Worm (Caenorhabditis elegans) whole organism, young adult: ENCODE measurements around the gene nlp-82.

Source experiments
- B0019.2 ChIP-seq: fragments of 200-800 bp; sonication (Bioruptor generic); conservative IDR thresholded peaks from 2 replicates; pipeline ENCODE4 v1.3.6; 2022; ENCODE audit warnings: missing genetic modification reagents, missing genetic modification characterization, missing compliant biosample characterization
- B0035.1 ChIP-seq: sonication (generic microtip); optimal IDR thresholded peaks from 2 replicates; lab custom pipeline; 2016; ENCODE audit warnings: missing genetic modification characterization, mild to moderate bottlenecking, missing compliant biosample characterization, missing genotype, missing genetic modification reagents
- B0261.1 ChIP-seq: sonication (generic microtip); optimal IDR thresholded peaks from 2 replicates; lab custom pipeline; 2016; ENCODE audit warnings: mild to moderate bottlenecking, missing genetic modification characterization, moderate library complexity, missing compliant biosample characterization
- C06A6.2 ChIP-seq: fragments of 200-800 bp; sonication (Bioruptor generic); conservative IDR thresholded peaks from 2 replicates; pipeline ENCODE4 v1.3.6; 2022; ENCODE audit warnings: missing genetic modification characterization, missing compliant biosample characterization
- D2030.7 ChIP-seq: fragments of 200-800 bp; sonication (Bioruptor generic); IDR thresholded peaks from 2 replicates; pipeline ENCODE4 v1.3.6; 2022; ENCODE audit warnings: missing genetic modification reagents, missing genetic modification characterization, missing compliant biosample characterization
- F22D6.2 ChIP-seq: sonication (generic microtip); optimal IDR thresholded peaks from 2 replicates; lab custom pipeline; 2016; ENCODE audit warnings: mild to moderate bottlenecking, missing genetic modification characterization, missing compliant biosample characterization
- F55B11.4 ChIP-seq: sonication (generic microtip); optimal IDR thresholded peaks from 2 replicates; lab custom pipeline; 2016; ENCODE audit warnings: missing compliant biosample characterization, missing genetic modification characterization, borderline replicate concordance; ENCODE audit not compliant: insufficient read depth
- T07F8.4 ChIP-seq: sonication (generic microtip); optimal IDR thresholded peaks from 2 replicates; lab custom pipeline; 2016; ENCODE audit warnings: mild to moderate bottlenecking, missing genetic modification characterization, moderate library complexity, missing compliant biosample characterization
- T26A5.8 ChIP-seq: sonication (generic microtip); optimal IDR thresholded peaks from 2 replicates; lab custom pipeline; 2016; ENCODE audit warnings: missing genetic modification characterization, missing compliant biosample characterization
- ama-1 ChIP-seq, 3 experiments: fragments of 150-350 bp in 1 of 3; sonication (generic microtip) in 2 of 3; optimal IDR thresholded peaks; 2 replicates each; lab custom pipeline; 2014 to 2018; ENCODE audit warnings: missing biosample characterization in 2 of 3, missing genetic modification characterization in 2 of 3, missing genetic modification reagents in 2 of 3
- aptf-2 ChIP-seq: fragments of 200-800 bp; sonication (Bioruptor generic); conservative IDR thresholded peaks from 2 replicates; pipeline ENCODE4 v1.3.6; 2022; ENCODE audit warnings: missing genetic modification reagents, missing genetic modification characterization, missing compliant biosample characterization
- aptf-3 ChIP-seq: fragments of 200-800 bp; sonication (Bioruptor generic); IDR thresholded peaks from 2 replicates; pipeline ENCODE4 v1.3.6; 2022; ENCODE audit warnings: missing genetic modification characterization, missing compliant biosample characterization
- attf-3 ChIP-seq: fragments of 200-800 bp; sonication (Bioruptor generic); conservative IDR thresholded peaks from 2 replicates; pipeline ENCODE4 v1.3.6; 2022; ENCODE audit warnings: missing genetic modification reagents, missing genetic modification characterization, missing compliant biosample characterization
- cebp-1 ChIP-seq, 2 experiments: fragments of 200-800 bp in 1 of 2; sonication (Bioruptor generic) in 1 of 2; sonication (generic microtip) in 1 of 2; IDR thresholded peaks in 1 of 2; optimal IDR thresholded peaks in 1 of 2; 2 replicates each; pipeline versions ENCODE4 v1.3.6 to Lab custom; 2017 to 2022; ENCODE audit warnings: missing compliant biosample characterization in 2 of 2, missing genetic modification characterization in 2 of 2, mild to moderate bottlenecking in 1 of 2, missing genetic modification reagents in 1 of 2, moderate library complexity in 1 of 2
- cebp-2 ChIP-seq: fragments of 200-800 bp; sonication (Bioruptor generic); IDR thresholded peaks from 2 replicates; pipeline ENCODE4 v1.3.6; 2022; ENCODE audit warnings: missing genetic modification characterization, missing compliant biosample characterization
- ceh-58 ChIP-seq: fragments of 200-800 bp; sonication (Bioruptor generic); IDR thresholded peaks from 2 replicates; pipeline ENCODE4 v1.3.6; 2022; ENCODE audit warnings: missing genetic modification characterization, missing compliant biosample characterization
- chd-7 ChIP-seq: sonication (generic microtip); optimal IDR thresholded peaks from 2 replicates; lab custom pipeline; 2016; ENCODE audit warnings: mild to moderate bottlenecking, missing genetic modification characterization, moderate library complexity, missing compliant biosample characterization
- dpff-1 ChIP-seq: sonication (generic microtip); optimal IDR thresholded peaks from 2 replicates; lab custom pipeline; 2017; ENCODE audit warnings: mild to moderate bottlenecking, missing genetic modification characterization, missing compliant biosample characterization
- egl-18 ChIP-seq: fragments of 200-800 bp; sonication (Bioruptor generic); IDR thresholded peaks from 2 replicates; pipeline ENCODE4 v1.3.6; 2022; ENCODE audit warnings: missing genetic modification reagents, missing genetic modification characterization, missing compliant biosample characterization
- egrh-3 ChIP-seq: fragments of 200-800 bp; sonication (Bioruptor generic); IDR thresholded peaks from 2 replicates; pipeline ENCODE4 v1.3.6; 2022; ENCODE audit warnings: missing genetic modification reagents, missing genetic modification characterization, missing compliant biosample characterization
- hlh-26 ChIP-seq: fragments of 200-800 bp; sonication (Bioruptor generic); conservative IDR thresholded peaks from 2 replicates; pipeline ENCODE4 v1.3.6; 2022; ENCODE audit warnings: missing genetic modification reagents, missing genetic modification characterization, missing compliant biosample characterization
- hrde-1 ChIP-seq: sonication (generic microtip); optimal IDR thresholded peaks from 2 replicates; lab custom pipeline; 2016; ENCODE audit warnings: missing genetic modification characterization, mild to moderate bottlenecking, missing compliant biosample characterization, moderate library complexity, missing genotype, missing genetic modification reagents, borderline replicate concordance
- let-526 ChIP-seq: fragments of 200-800 bp; sonication (Bioruptor generic); IDR thresholded peaks from 2 replicates; pipeline ENCODE4 v1.3.6; 2022; ENCODE audit warnings: missing genetic modification reagents, missing genetic modification characterization, missing compliant biosample characterization
- lsy-27 ChIP-seq: sonication (generic microtip); optimal IDR thresholded peaks from 2 replicates; lab custom pipeline; 2017; ENCODE audit warnings: missing genetic modification characterization, mild to moderate bottlenecking, missing compliant biosample characterization, antibody characterized with exemption, missing genotype, borderline replicate concordance; ENCODE audit not compliant: insufficient read depth
- madf-10 ChIP-seq: sonication (generic microtip); optimal IDR thresholded peaks from 2 replicates; lab custom pipeline; 2016; ENCODE audit warnings: mild to moderate bottlenecking, missing genetic modification characterization, missing compliant biosample characterization
- madf-8 ChIP-seq: fragments of 200-800 bp; sonication (Bioruptor generic); conservative IDR thresholded peaks from 2 replicates; pipeline ENCODE4 v1.3.6; 2022; ENCODE audit warnings: missing genetic modification reagents, missing genetic modification characterization, missing compliant biosample characterization
- mel-28 ChIP-seq: sonication (generic microtip); optimal IDR thresholded peaks from 2 replicates; lab custom pipeline; 2016; ENCODE audit warnings: borderline replicate concordance, mild to moderate bottlenecking, missing genetic modification characterization, missing compliant biosample characterization
- nfya-1 ChIP-seq: sonication (generic microtip); optimal IDR thresholded peaks from 2 replicates; lab custom pipeline; 2017; ENCODE audit warnings: antibody characterized with exemption, missing compliant biosample characterization, missing genetic modification characterization, borderline replicate concordance; ENCODE audit not compliant: insufficient read depth
- nhr-120 ChIP-seq: fragments of 200-800 bp; sonication (Bioruptor generic); IDR thresholded peaks from 2 replicates; pipeline ENCODE4 v1.3.6; 2022; ENCODE audit warnings: missing genetic modification characterization, missing compliant biosample characterization
- rpc-1 ChIP-seq, 2 experiments: fragments of 150-350 bp in 1 of 2; sonication (generic microtip) in 1 of 2; optimal IDR thresholded peaks; 2 replicates each; lab custom pipeline; 2014 to 2018; ENCODE audit warnings: missing biosample characterization in 1 of 2, missing genetic modification characterization in 1 of 2, missing genetic modification reagents in 1 of 2, missing genotype in 1 of 2
- sdz-38 ChIP-seq: sonication (generic microtip); optimal IDR thresholded peaks from 2 replicates; lab custom pipeline; 2016; ENCODE audit warnings: missing genotype, missing genetic modification characterization, missing compliant biosample characterization
- snpc-3.4 ChIP-seq: sonication (generic microtip); optimal IDR thresholded peaks from 2 replicates; lab custom pipeline; 2017; ENCODE audit warnings: missing genetic modification characterization, mild to moderate bottlenecking, missing compliant biosample characterization, antibody characterized with exemption, moderate library complexity, missing genotype, missing genetic modification reagents
- tbp1 ChIP-seq: fragments of 200-800 bp; sonication (Bioruptor generic); optimal IDR thresholded peaks from 2 replicates; lab custom pipeline; 2018; ENCODE audit warnings: mild to moderate bottlenecking, missing genetic modification characterization, missing compliant biosample characterization
- tbx-9 ChIP-seq: sonication (generic microtip); optimal IDR thresholded peaks from 2 replicates; lab custom pipeline; 2016; ENCODE audit warnings: borderline replicate concordance, missing genetic modification characterization, inconsistent platforms, missing compliant biosample characterization
- unc-62 ChIP-seq: fragments of 150-350 bp; optimal IDR thresholded peaks from 2 replicates; lab custom pipeline; 2014; ENCODE audit warnings: missing biosample characterization, missing genetic modification reagents, missing genetic modification characterization
- xnd-1 ChIP-seq: sonication (generic microtip); optimal IDR thresholded peaks from 2 replicates; lab custom pipeline; 2016; ENCODE audit warnings: missing genotype, missing genetic modification reagents, missing genetic modification characterization, missing compliant biosample characterization
- ztf-3 ChIP-seq: fragments of 200-800 bp; sonication (Bioruptor generic); optimal IDR thresholded peaks from 2 replicates; lab custom pipeline; 2018; ENCODE audit warnings: mild to moderate bottlenecking, missing genetic modification characterization, missing compliant biosample characterization

Gene nlp-82

ce11 chrII:9236283-9236682, 17.8 kb downstream of the nlp-82 start, which contains the start of gene T26C5.3:
Gene T26C5.3, plus strand, starts transcription at chrII:9236583.
- TF ChIP-seq B0019.2 (no peak), hrde-1 (tag; lab: Kevin White, UChicago) (no peak), aptf-3 (GFP tag; lab: Robert Waterston, UW) (no peak), unc-62 (GFP tag; lab: Kevin White, UChicago) (no peak), ceh-58 (GFP tag; lab: Robert Waterston, UW) (no peak), xnd-1 (tag; lab: Kevin White, UChicago) (no peak), nfya-1 (no peak), ama-1 (optimal IDR thresholded peaks at IDR 0.05; lab: Kevin White, UChicago) (no peak), ama-1 (GFP tag; optimal IDR thresholded peaks at IDR 0.05; lab: Kevin White, UChicago) (no peak), dpff-1 (tag; lab: Kevin White, UChicago) (no peak), cebp-1 (GFP tag; IDR thresholded peaks at IDR 0.05; lab: Robert Waterston, UW) (no peak), cebp-1 (tag; optimal IDR thresholded peaks at IDR 0.05; lab: Kevin White, UChicago) (no peak), ztf-3 (no peak), D2030.7 (no peak), rpc-1 (optimal IDR thresholded peaks at IDR 0.05; lab: Kevin White, UChicago) (no peak), rpc-1 (tag; optimal IDR thresholded peaks at IDR 0.05; lab: Kevin White, UChicago) (no peak), tbp1 (GFP tag; lab: Kevin White, UChicago) (no peak), T26A5.8 (tag; lab: Kevin White, UChicago) (no peak), nhr-120 (no peak), let-526 (GFP tag; lab: Robert Waterston, UW) (no peak), chd-7 (tag; lab: Kevin White, UChicago) (no peak), mel-28 (tag; lab: Kevin White, UChicago) (no peak), hlh-26 (GFP tag; lab: Robert Waterston, UW) (no peak)

DNA sequence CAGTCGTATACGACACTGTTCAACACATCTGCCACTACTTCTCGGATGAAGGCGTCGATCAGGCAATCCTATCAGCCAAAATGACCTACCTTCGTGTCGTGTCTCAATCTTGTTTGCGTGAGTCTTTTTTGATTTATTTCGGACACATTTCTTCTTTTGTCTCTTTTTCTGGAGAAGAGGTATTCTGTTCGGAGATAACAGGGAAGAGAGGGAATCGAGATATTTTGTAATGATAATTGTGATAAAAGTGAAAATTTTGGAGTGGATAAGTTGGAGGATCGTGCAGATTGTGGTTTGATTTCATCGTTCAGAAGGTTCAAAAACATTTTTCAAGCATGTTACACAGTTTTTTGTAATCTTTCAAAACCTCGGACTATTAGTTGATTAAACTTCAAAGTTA, 20.3 kb downstream of the nlp-82 start:
- TF ChIP-seq C06A6.2: no peak
- no peak for TF ChIP-seq attf-3 (GFP tag; lab: Robert Waterston, UW)
- TF ChIP-seq madf-8 (GFP tag; lab: Robert Waterston, UW): no peak
- TF ChIP-seq sdz-38 (tag; lab: Kevin White, UChicago): no peak
- no peak for TF ChIP-seq F22D6.2
- TF ChIP-seq B0261.1 (tag; lab: Kevin White, UChicago): no peak
- no peak for TF ChIP-seq hlh-26 (GFP tag; lab: Robert Waterston, UW)
- no peak for TF ChIP-seq madf-10 (tag; lab: Kevin White, UChicago)
- TF ChIP-seq snpc-3.4 (tag; lab: Kevin White, UChicago): no peak
- TF ChIP-seq egrh-3 (GFP tag; lab: Robert Waterston, UW): no peak
- no peak for TF ChIP-seq lsy-27
- TF ChIP-seq B0035.1 (tag; lab: Kevin White, UChicago): no peak
- no peak for TF ChIP-seq tbx-9 (tag; lab: Kevin White, UChicago)
- no peak for TF ChIP-seq F55B11.4
- TF ChIP-seq egl-18: no peak
- no peak for TF ChIP-seq cebp-1 (GFP tag; IDR thresholded peaks at IDR 0.05; lab: Robert Waterston, UW)
- TF ChIP-seq cebp-1 (tag; optimal IDR thresholded peaks at IDR 0.05; lab: Kevin White, UChicago): no peak
- TF ChIP-seq T07F8.4 (tag; lab: Kevin White, UChicago): no peak
- TF ChIP-seq aptf-2 (GFP tag; lab: Robert Waterston, UW): no peak
- no peak for TF ChIP-seq cebp-2 (GFP tag; lab: Robert Waterston, UW)
- TF ChIP-seq, all 124 proteins: peak for 0
